Worm (Caenorhabditis elegans) whole organism, mixed stage, embryonic: ENCODE data around the gene col-170.
A peak's percentile ranks its signal among the peaks of the same experiment; 100 is the strongest.

ENCODE experiments used
- M03D4.4 ChIP-seq: sonication (generic microtip); optimal IDR thresholded peaks from 2 replicates; lab custom pipeline; 2017; ENCODE audit warnings: mild to moderate bottlenecking, missing genetic modification characterization, missing compliant biosample characterization
- bed-3 ChIP-seq: fragments of 200-800 bp; sonication (Bioruptor generic); optimal IDR thresholded peaks from 3 replicates; lab custom pipeline; 2018; ENCODE audit warnings: mild to moderate bottlenecking, missing genetic modification characterization, moderate library complexity, missing compliant biosample characterization
- blmp-1 ChIP-seq: fragments of 150-350 bp; optimal IDR thresholded peaks from 2 replicates; lab custom pipeline; 2014; ENCODE audit warnings: missing biosample characterization, missing genetic modification characterization
- ceh-43 ChIP-seq: fragments of 200-800 bp; sonication (Bioruptor generic); optimal IDR thresholded peaks from 2 replicates; lab custom pipeline; 2018; ENCODE audit warnings: mild to moderate bottlenecking, missing genetic modification characterization, moderate library complexity, missing compliant biosample characterization
- ces-1 ChIP-seq: fragments of 150-350 bp; optimal IDR thresholded peaks from 2 replicates; lab custom pipeline; 2014; ENCODE audit warnings: missing biosample characterization, missing genetic modification reagents, missing genetic modification characterization
- cnd-1 ChIP-seq: fragments of 200-800 bp; sonication (Bioruptor generic); optimal IDR thresholded peaks from 2 replicates; lab custom pipeline; 2018; ENCODE audit warnings: mild to moderate bottlenecking, missing genetic modification characterization, missing compliant biosample characterization
- drap-1 ChIP-seq: fragments of 200-800 bp; sonication (Bioruptor generic); optimal IDR thresholded peaks from 3 replicates; lab custom pipeline; 2018; ENCODE audit warnings: mild to moderate bottlenecking, missing genetic modification characterization, missing compliant biosample characterization
- elt-1 ChIP-seq: sonication (generic microtip); optimal IDR thresholded peaks from 2 replicates; lab custom pipeline; 2017; ENCODE audit warnings: missing genetic modification characterization, mild to moderate bottlenecking, missing compliant biosample characterization, antibody characterized with exemption, moderate library complexity, borderline replicate concordance; ENCODE audit not compliant: insufficient read depth
- elt-3 ChIP-seq: fragments of 150-350 bp; optimal IDR thresholded peaks from 2 replicates; lab custom pipeline; 2014; ENCODE audit warnings: missing biosample characterization, missing genetic modification characterization
- flh-1 ChIP-seq: fragments of 200-800 bp; sonication (Bioruptor generic); optimal IDR thresholded peaks from 2 replicates; lab custom pipeline; 2018; ENCODE audit warnings: mild to moderate bottlenecking, missing genetic modification characterization, moderate library complexity, missing compliant biosample characterization
- ham-2 ChIP-seq: fragments of 200-800 bp; sonication (Bioruptor generic); optimal IDR thresholded peaks from 2 replicates; lab custom pipeline; 2018; ENCODE audit warnings: mild to moderate bottlenecking, missing genetic modification characterization, missing compliant biosample characterization
- hlh-1 ChIP-seq: fragments of 150-350 bp; optimal IDR thresholded peaks from 2 replicates; lab custom pipeline; 2014; ENCODE audit warnings: missing biosample characterization, missing genetic modification reagents, missing genetic modification characterization
- lin-13 ChIP-seq: fragments of 150-350 bp; optimal IDR thresholded peaks from 2 replicates; lab custom pipeline; 2014; ENCODE audit warnings: missing biosample characterization, missing genetic modification characterization
- lin-32 ChIP-seq: fragments of 200-800 bp; sonication (Bioruptor generic); optimal IDR thresholded peaks from 2 replicates; lab custom pipeline; 2018; ENCODE audit warnings: mild to moderate bottlenecking, missing genetic modification characterization, missing compliant biosample characterization
- lsy-2 ChIP-seq: fragments of 150-350 bp; optimal IDR thresholded peaks from 2 replicates; lab custom pipeline; 2014; ENCODE audit warnings: missing biosample characterization, missing genetic modification characterization
- mab-5 ChIP-seq: fragments of 150-350 bp; optimal IDR thresholded peaks from 2 replicates; lab custom pipeline; 2014; ENCODE audit warnings: missing biosample characterization, missing genetic modification characterization
- mep-1 ChIP-seq: fragments of 150-350 bp; optimal IDR thresholded peaks from 2 replicates; lab custom pipeline; 2017; ENCODE audit warnings: missing biosample characterization, missing genetic modification reagents, missing genetic modification characterization, inconsistent platforms
- mls-2 ChIP-seq: sonication (generic microtip); optimal IDR thresholded peaks from 2 replicates; lab custom pipeline; 2016; ENCODE audit warnings: mild to moderate bottlenecking, missing genetic modification characterization, moderate library complexity, missing compliant biosample characterization
- nhr-2 ChIP-seq: fragments of 150-350 bp; optimal IDR thresholded peaks from 2 replicates; lab custom pipeline; 2014; ENCODE audit warnings: missing biosample characterization, missing genetic modification characterization
- nhr-237 ChIP-seq: fragments of 150-350 bp; optimal IDR thresholded peaks from 2 replicates; lab custom pipeline; 2014; ENCODE audit warnings: missing biosample characterization, missing genetic modification characterization
- nhr-28 ChIP-seq: fragments of 150-350 bp; optimal IDR thresholded peaks from 2 replicates; lab custom pipeline; 2014; ENCODE audit warnings: missing biosample characterization, missing genetic modification characterization
- pha-4 ChIP-seq: fragments of 150-350 bp; optimal IDR thresholded peaks from 2 replicates; lab custom pipeline; 2018; ENCODE audit warnings: missing biosample characterization, missing genetic modification reagents, missing genetic modification characterization
- sem-2 ChIP-seq: fragments of 200-800 bp; sonication (Bioruptor generic); optimal IDR thresholded peaks from 2 replicates; lab custom pipeline; 2018; ENCODE audit warnings: mild to moderate bottlenecking, missing genetic modification characterization, missing compliant biosample characterization
- snpc-4 ChIP-seq: fragments of 150-350 bp; optimal IDR thresholded peaks from 2 replicates; lab custom pipeline; 2014; ENCODE audit warnings: missing biosample characterization, missing genetic modification characterization
- sptf-1 ChIP-seq: sonication (generic microtip); optimal IDR thresholded peaks from 2 replicates; lab custom pipeline; 2017; ENCODE audit warnings: mild to moderate bottlenecking, missing genetic modification characterization, moderate library complexity, missing compliant biosample characterization
- tbx-8 ChIP-seq: fragments of 200-800 bp; sonication (Bioruptor generic); optimal IDR thresholded peaks from 2 replicates; lab custom pipeline; 2018; ENCODE audit warnings: mild to moderate bottlenecking, missing genetic modification characterization, moderate library complexity, missing compliant biosample characterization
- unc-120 ChIP-seq: sonication (generic microtip); optimal IDR thresholded peaks from 2 replicates; lab custom pipeline; 2017; ENCODE audit warnings: missing genetic modification characterization, missing compliant biosample characterization; ENCODE audit not compliant: poor library complexity, severe bottlenecking
- unc-39 ChIP-seq: fragments of 150-350 bp; optimal IDR thresholded peaks from 2 replicates; lab custom pipeline; 2014; ENCODE audit warnings: missing biosample characterization, missing genetic modification characterization
- unc-62 ChIP-seq: fragments of 150-350 bp; optimal IDR thresholded peaks from 2 replicates; lab custom pipeline; 2014; ENCODE audit warnings: missing biosample characterization, missing genetic modification reagents, missing genetic modification characterization
- zip-8 ChIP-seq: fragments of 150-350 bp; optimal IDR thresholded peaks from 2 replicates; lab custom pipeline; 2014; ENCODE audit warnings: missing biosample characterization, missing genetic modification characterization
- ztf-11 ChIP-seq: fragments of 150-350 bp; optimal IDR thresholded peaks from 2 replicates; lab custom pipeline; 2014; ENCODE audit warnings: missing biosample characterization, missing genetic modification characterization

The col-170 gene

ce11 chrX:6373348-6373747, 41.8 kb downstream of the col-170 start, which contains the start of gene C03B1.17:
TSS of gene C03B1.17 (plus strand) at chrX:6373648.
- TF ChIP-seq ceh-43 (GFP tag; lab: Kevin White, UChicago) (no peak), nhr-28 (tag; lab: Kevin White, UChicago) (no peak), flh-1 (no peak), unc-120 (tag; lab: Kevin White, UChicago) (no peak), zip-8 (tag; lab: Kevin White, UChicago) (no peak), mab-5 (no peak), ces-1 (GFP tag; lab: Kevin White, UChicago) (no peak), M03D4.4 (tag; lab: Kevin White, UChicago) (no peak), ztf-11 (tag; lab: Kevin White, UChicago) (no peak), tbx-8 (GFP tag; lab: Kevin White, UChicago) (no peak), nhr-2 (tag; lab: Kevin White, UChicago) (no peak), snpc-4 (no peak), unc-39 (no peak), cnd-1 (tag; lab: Kevin White, UChicago) (no peak)

ce11 chrX:6374451-6374850, 42.9 kb downstream of the col-170 start, which contains the start of gene C03B1.1:
TSS of gene C03B1.1 (plus strand) at chrX:6374751.
- TF ChIP-seq nhr-28 (tag; lab: Kevin White, UChicago) (no peak), elt-3 (tag; lab: Kevin White, UChicago) (no peak), lin-13 (tag; lab: Kevin White, UChicago) (no peak), ceh-43 (GFP tag; lab: Kevin White, UChicago) (no peak), lin-32 (GFP tag; lab: Kevin White, UChicago) (no peak), unc-39 (no peak)

ce11 chrX:6377634-6378288, 46.3 kb downstream of the col-170 start, which contains the start of gene lmp-1:
TSS of gene lmp-1 (minus strand) at chrX:6377684.
- TF ChIP-seq blmp-1 (no peak), nhr-237 (no peak), cnd-1 (tag; lab: Kevin White, UChicago) (no peak), lsy-2 (tag; lab: Kevin White, UChicago) (no peak), sem-2 (GFP tag; lab: Kevin White, UChicago) (no peak), unc-39 (no peak), ceh-43 (GFP tag; lab: Kevin White, UChicago) (no peak), lin-13 (tag; lab: Kevin White, UChicago) (no peak), ham-2 (no peak), nhr-2 (tag; lab: Kevin White, UChicago) (no peak), mep-1 (tag; lab: Kevin White, UChicago) (no peak), lin-32 (GFP tag; lab: Kevin White, UChicago) (no peak), ztf-11 (tag; lab: Kevin White, UChicago) (no peak)
- TF ChIP-seq, all 35 proteins: peak for 0

- TF ChIP-seq nhr-237 (peak; percentile 44), ztf-11 (tag; lab: Kevin White, UChicago) (peak; percentile 20), pha-4 (peak; percentile 91), bed-3 (GFP tag; lab: Kevin White, UChicago) (no peak), unc-120 (tag; lab: Kevin White, UChicago) (peak; percentile 36), snpc-4 (no peak), ces-1 (GFP tag; lab: Kevin White, UChicago) (peak; percentile 44), ham-2 (peak; percentile 47), mls-2 (tag; lab: Kevin White, UChicago) (peak; percentile 56), elt-1 (tag; lab: Kevin White, UChicago) (no peak), lsy-2 (tag; lab: Kevin White, UChicago) (peak; percentile 11), unc-62 (GFP tag; lab: Kevin White, UChicago) (no peak), hlh-1 (tag; lab: Kevin White, UChicago) (peak; percentile 56), nhr-2 (tag; lab: Kevin White, UChicago) (no peak), cnd-1 (tag; lab: Kevin White, UChicago) (peak; percentile 15), drap-1 (peak; percentile 65), lin-13 (tag; lab: Kevin White, UChicago) (peak; percentile 71), mep-1 (tag; lab: Kevin White, UChicago) (peak; percentile 62), sptf-1 (tag; lab: Kevin White, UChicago) (peak; percentile 54)
Observed at ce11 chrX:6378363-6378762, 46.9 kb downstream of the col-170 start.
